Fruit fly (Drosophila melanogaster) whole organism, embryonic: ENCODE results near the gene synr.

Experiments
- CG11398 ChIP-seq: fragments of 200-800 bp; sonication (Bioruptor generic); optimal IDR thresholded peaks from 2 replicates; lab custom pipeline; 2016; ENCODE audit warnings: missing biosample characterization, missing genetic modification characterization
- CG12104 ChIP-seq: fragments of 200-800 bp; sonication (Bioruptor generic); optimal IDR thresholded peaks from 3 replicates; lab custom pipeline; 2016; ENCODE audit warnings: missing biosample characterization, missing genetic modification characterization
- CG12659 ChIP-seq: fragments of 200-800 bp; sonication (Bioruptor generic); optimal IDR thresholded peaks from 3 replicates; lab custom pipeline; 2017; ENCODE audit warnings: mild to moderate bottlenecking, missing biosample characterization, missing genetic modification reagents, missing genetic modification characterization
- CG14050 ChIP-seq: fragments of 200-800 bp; sonication (Bioruptor generic); IDR thresholded peaks from 3 replicates; pipeline ENCODE4 v1.3.6; 2022; ENCODE audit warnings: missing biosample characterization, missing genetic modification characterization
- CG15269 ChIP-seq: fragments of 200-800 bp; sonication (Bioruptor generic); optimal IDR thresholded peaks from 2 replicates; lab custom pipeline; 2018; ENCODE audit warnings: missing biosample characterization, mild to moderate bottlenecking, missing genetic modification characterization, moderate library complexity
- CG16779 ChIP-seq: fragments of 200-800 bp; sonication (Bioruptor generic); IDR thresholded peaks from 2 replicates; pipeline ENCODE4 v1.3.6; 2022; ENCODE audit warnings: missing biosample characterization, missing genetic modification characterization
- CG18011 ChIP-seq: fragments of 200-800 bp; sonication (Bioruptor generic); optimal IDR thresholded peaks from 2 replicates; lab custom pipeline; 2017; ENCODE audit warnings: missing biosample characterization, missing genetic modification characterization, mild to moderate bottlenecking, moderate library complexity, missing genotype
- CG3281 ChIP-seq: fragments of 200-800 bp; sonication (Bioruptor generic); optimal IDR thresholded peaks from 3 replicates; lab custom pipeline; 2017; ENCODE audit warnings: missing biosample characterization, mild to moderate bottlenecking, missing genetic modification characterization
- CG4360 ChIP-seq: fragments of 200-800 bp; sonication (Bioruptor generic); IDR thresholded peaks from 2 replicates; pipeline ENCODE4 v1.3.6; 2022; ENCODE audit warnings: missing biosample characterization, missing genetic modification characterization
- CG43689 ChIP-seq: fragments of 200-800 bp; sonication (Bioruptor generic); IDR thresholded peaks from 2 replicates; pipeline ENCODE4 v1.3.6; 2022; ENCODE audit warnings: missing biosample characterization, missing genetic modification characterization
- CG4730 ChIP-seq: fragments of 200-800 bp; sonication (Bioruptor generic); IDR thresholded peaks from 2 replicates; pipeline ENCODE4 v1.3.6; 2022; ENCODE audit warnings: missing biosample characterization, missing genetic modification characterization
- CG4820 ChIP-seq: fragments of 200-800 bp; sonication (Bioruptor generic); optimal IDR thresholded peaks from 3 replicates; lab custom pipeline; 2016; ENCODE audit warnings: missing biosample characterization, missing genetic modification characterization
- CG5953 ChIP-seq: fragments of 200-800 bp; sonication (Bioruptor generic); IDR thresholded peaks from 2 replicates; pipeline ENCODE4 v1.3.6; 2022; ENCODE audit warnings: missing biosample characterization, missing genetic modification characterization
- CG6175 ChIP-seq: fragments of 200-800 bp; sonication (Bioruptor generic); IDR thresholded peaks from 3 replicates; pipeline ENCODE4 v1.3.6; 2022; ENCODE audit warnings: missing biosample characterization, missing genetic modification characterization
- CG9727 ChIP-seq: fragments of 200-800 bp; sonication (Bioruptor generic); optimal IDR thresholded peaks from 3 replicates; lab custom pipeline; 2017; ENCODE audit warnings: missing biosample characterization, mild to moderate bottlenecking, missing genetic modification characterization
- CG9817 ChIP-seq: fragments of 200-800 bp; sonication (Bioruptor generic); optimal IDR thresholded peaks from 2 replicates; lab custom pipeline; 2018; ENCODE audit warnings: missing biosample characterization, mild to moderate bottlenecking, missing genetic modification characterization, moderate library complexity
- Dad ChIP-seq: fragments of 200-800 bp; sonication (Bioruptor generic); optimal IDR thresholded peaks from 3 replicates; lab custom pipeline; 2016; ENCODE audit warnings: missing biosample characterization, missing genetic modification characterization
- Deaf1 ChIP-seq: fragments of 200-800 bp; optimal IDR thresholded peaks from 3 replicates; lab custom pipeline; 2019; ENCODE audit warnings: missing biosample characterization, mild to moderate bottlenecking, missing genetic modification characterization, moderate library complexity
- Drgx ChIP-seq: fragments of 200-800 bp; sonication (Bioruptor generic); IDR thresholded peaks from 2 replicates; pipeline ENCODE4 v1.3.6; 2022; ENCODE audit warnings: missing biosample characterization, missing genetic modification characterization
- Ets65A ChIP-seq: fragments of 200-800 bp; sonication (Bioruptor generic); peaks from one replicate; lab custom pipeline; 2016; ENCODE audit warnings: missing biosample characterization, missing genetic modification characterization
- Gug ChIP-seq: fragments of 200-800 bp; sonication (Bioruptor generic); IDR thresholded peaks from 4 replicates; pipeline ENCODE4 v1.3.6; 2022; ENCODE audit warnings: missing biosample characterization, missing genetic modification characterization
- HHEX ChIP-seq: fragments of 200-800 bp; sonication (Bioruptor generic); optimal IDR thresholded peaks from 3 replicates; lab custom pipeline; 2017; ENCODE audit warnings: missing biosample characterization, mild to moderate bottlenecking, missing genetic modification characterization, missing genetic modification reagents
- Hand ChIP-seq: fragments of 200-800 bp; sonication (Bioruptor generic); optimal IDR thresholded peaks from 2 replicates; lab custom pipeline; 2017; ENCODE audit warnings: mild to moderate bottlenecking, missing biosample characterization, missing genetic modification reagents, missing genetic modification characterization
- MBD-R2 ChIP-seq: fragments of 200-800 bp; sonication (Bioruptor generic); IDR thresholded peaks from 2 replicates; pipeline ENCODE4 v1.3.6; 2022; ENCODE audit warnings: missing biosample characterization, missing genetic modification characterization
- MESR4 ChIP-seq: fragments of 200-800 bp; sonication (Bioruptor generic); optimal IDR thresholded peaks from 2 replicates; lab custom pipeline; 2018; ENCODE audit warnings: missing biosample characterization, mild to moderate bottlenecking, missing genetic modification characterization, moderate library complexity
- Mrtf ChIP-seq: fragments of 200-800 bp; sonication (Bioruptor generic); IDR thresholded peaks from 3 replicates; pipeline ENCODE4 v1.3.6; 2022; ENCODE audit warnings: missing biosample characterization, missing genetic modification characterization
- Oaz ChIP-seq: fragments of 200-800 bp; sonication (Bioruptor generic); IDR thresholded peaks from 2 replicates; pipeline ENCODE4 v1.3.6; 2022; ENCODE audit warnings: missing biosample characterization, missing genetic modification characterization
- Oli ChIP-seq: fragments of 200-800 bp; sonication (Bioruptor generic); optimal IDR thresholded peaks from 2 replicates; lab custom pipeline; 2018; ENCODE audit warnings: missing biosample characterization, mild to moderate bottlenecking, missing genetic modification characterization, moderate library complexity
- Optix ChIP-seq: fragments of 200-800 bp; sonication (Bioruptor generic); IDR thresholded peaks from 3 replicates; pipeline ENCODE4 v1.3.6; 2022; ENCODE audit warnings: missing biosample characterization, missing genetic modification characterization
- Stat92E ChIP-seq, 3 experiments: fragments of >200 bp in 2 of 3; fragments of 200-800 bp in 1 of 3; sonication (Bioruptor generic) in 1 of 3; optimal IDR thresholded peaks; 2 replicates each; lab custom pipeline; 2017 to 2019; ENCODE audit warnings: missing biosample characterization in 3 of 3, missing genetic modification characterization in 3 of 3, mild to moderate bottlenecking in 1 of 3, moderate library complexity in 1 of 3
- TFAM ChIP-seq: fragments of 200-800 bp; sonication (Bioruptor generic); optimal IDR thresholded peaks from 2 replicates; lab custom pipeline; 2017; ENCODE audit warnings: missing biosample characterization, missing genetic modification characterization, inconsistent platforms
- Xbp1 ChIP-seq: fragments of 200-800 bp; sonication (Bioruptor generic); optimal IDR thresholded peaks from 3 replicates; lab custom pipeline; 2016; ENCODE audit warnings: missing biosample characterization, mild to moderate bottlenecking, missing genetic modification characterization
- amos ChIP-seq: fragments of 200-800 bp; sonication (Bioruptor generic); IDR thresholded peaks from 2 replicates; pipeline ENCODE4 v1.3.6; 2022; ENCODE audit warnings: missing biosample characterization, missing genetic modification characterization; ENCODE audit not compliant: partially characterized antibody
- aop ChIP-seq: fragments of 200-800 bp; sonication (Bioruptor generic); IDR thresholded peaks from 2 replicates; pipeline ENCODE4 v1.3.6; 2022; ENCODE audit warnings: missing biosample characterization, missing genetic modification characterization
- bbx ChIP-seq: fragments of 200-800 bp; sonication (Bioruptor generic); IDR thresholded peaks from 2 replicates; pipeline ENCODE4 v1.3.6; 2022; ENCODE audit warnings: missing biosample characterization, missing genetic modification characterization; ENCODE audit not compliant: partially characterized antibody
- crol ChIP-seq: fragments of 200-800 bp; sonication (Bioruptor generic); IDR thresholded peaks from 2 replicates; pipeline ENCODE4 v1.3.6; 2022; ENCODE audit warnings: missing biosample characterization, missing genetic modification characterization
- dmrt99B ChIP-seq: fragments of 200-800 bp; sonication (Bioruptor generic); optimal IDR thresholded peaks from 2 replicates; lab custom pipeline; 2018; ENCODE audit warnings: missing biosample characterization, mild to moderate bottlenecking, missing genetic modification characterization, moderate library complexity
- emc ChIP-seq: fragments of 200-800 bp; sonication (Bioruptor generic); optimal IDR thresholded peaks from 2 replicates; lab custom pipeline; 2016; ENCODE audit warnings: missing biosample characterization, missing genetic modification characterization
- en ChIP-seq: fragments of 200-800 bp; sonication (Bioruptor generic); optimal IDR thresholded peaks from 2 replicates; lab custom pipeline; 2016; ENCODE audit warnings: missing biosample characterization, missing genetic modification characterization
- eve ChIP-seq, 2 experiments: fragments of >200 bp; optimal IDR thresholded peaks; 2 replicates each; lab custom pipeline; 2017; ENCODE audit warnings: missing biosample characterization in 2 of 2, missing genetic modification characterization in 2 of 2
- fru ChIP-seq: fragments of >200 bp; optimal IDR thresholded peaks from 2 replicates; lab custom pipeline; 2017
- grn ChIP-seq: fragments of 200-800 bp; sonication (Bioruptor generic); optimal IDR thresholded peaks from 3 replicates; lab custom pipeline; 2017; ENCODE audit warnings: missing biosample characterization, missing genetic modification characterization
- gt ChIP-seq: fragments of 200-800 bp; sonication (Bioruptor generic); IDR thresholded peaks from 2 replicates; pipeline ENCODE4 v1.3.6; 2022; ENCODE audit warnings: missing biosample characterization, missing genetic modification characterization
- hb ChIP-seq: fragments of 200-800 bp; sonication (Bioruptor generic); IDR thresholded peaks from 3 replicates; pipeline ENCODE4 v1.3.6; 2022; ENCODE audit warnings: missing biosample characterization, missing genetic modification characterization; ENCODE audit not compliant: partially characterized antibody
- lbe ChIP-seq: fragments of 200-800 bp; sonication (Bioruptor generic); optimal IDR thresholded peaks from 2 replicates; lab custom pipeline; 2016; ENCODE audit warnings: missing biosample characterization, mild to moderate bottlenecking, missing genetic modification characterization
- maf-S ChIP-seq: fragments of 200-800 bp; sonication (Bioruptor generic); optimal IDR thresholded peaks from 2 replicates; lab custom pipeline; 2016; ENCODE audit warnings: missing biosample characterization, missing genetic modification characterization
- pzg ChIP-seq: fragments of 200-800 bp; sonication (Bioruptor generic); optimal IDR thresholded peaks from 3 replicates; lab custom pipeline; 2018; ENCODE audit warnings: missing biosample characterization, mild to moderate bottlenecking, missing genetic modification characterization, moderate library complexity
- sqz ChIP-seq: fragments of 200-800 bp; sonication (Bioruptor generic); optimal IDR thresholded peaks from 3 replicates; lab custom pipeline; 2018; ENCODE audit warnings: missing biosample characterization, mild to moderate bottlenecking, missing genetic modification characterization
- sug ChIP-seq: fragments of 200-800 bp; optimal IDR thresholded peaks from 2 replicates; lab custom pipeline; 2019; ENCODE audit warnings: missing biosample characterization, mild to moderate bottlenecking, missing genetic modification characterization, moderate library complexity
- tll ChIP-seq, 2 experiments: fragments of 200-800 bp in 1 of 2; fragments of >200 bp in 1 of 2; sonication (Bioruptor generic) in 1 of 2; optimal IDR thresholded peaks; 2 replicates each; lab custom pipeline; 2017 to 2019; ENCODE audit warnings: missing biosample characterization in 2 of 2, missing genetic modification characterization in 2 of 2, mild to moderate bottlenecking in 1 of 2, moderate library complexity in 1 of 2

Gene synr

dm6 chr2L:4976988-4977551, 34.5 kb downstream of the synr start, which contains the start of the genes Gmd and CG3792 (continued):
- TF ChIP-seq HHEX (GFP tag; lab: Kevin White, UChicago) (peak; percentile 94), Oli (tag; lab: Kevin White, UChicago) (peak; percentile 94), CG9817 (tag; lab: Kevin White, UChicago) (peak; percentile 92), Optix (peak; percentile 81), CG43689 (GFP tag; lab: Robert Waterston, UW) (peak; percentile 87), pzg (GFP tag; lab: Kevin White, UChicago) (peak; percentile 57), CG4360 (GFP tag; lab: Robert Waterston, UW) (peak; percentile 70), hb (GFP tag; lab: Robert Waterston, UW) (peak; percentile 88), CG6175 (GFP tag; lab: Robert Waterston, UW) (peak; percentile 88), CG16779 (GFP tag; lab: Robert Waterston, UW) (peak; percentile 89), CG12104 (GFP tag; lab: Kevin White, UChicago) (peak; percentile 93), CG4730 (GFP tag; lab: Robert Waterston, UW) (peak; percentile 95), gt (GFP tag; lab: Robert Waterston, UW) (peak; percentile 87), aop (no peak; the same call in 1 of the 2 replicates), CG9727 (GFP tag; lab: Kevin White, UChicago) (peak; percentile 96), Stat92E (GFP tag; optimal IDR thresholded peaks at IDR 0.05; lab: Kevin White, UChicago) (peak in 1 of 3 experiments; percentile 82), Drgx (peak; percentile 95), crol (peak; percentile 62), lbe (GFP tag; lab: Kevin White, UChicago) (peak; percentile 91), Ets65A (peak; percentile 99), CG18011 (peak; percentile 84), en (GFP tag; lab: Kevin White, UChicago) (peak; percentile 89), CG14050 (peak; percentile 93), TFAM (peak; percentile 69), grn (GFP tag; lab: Kevin White, UChicago) (peak; percentile 59), maf-S (GFP tag; lab: Kevin White, UChicago) (peak; percentile 95), MESR4 (peak; percentile 12), CG11398 (GFP tag; lab: Kevin White, UChicago) (peak; percentile 88), emc (GFP tag; lab: Kevin White, UChicago) (peak; percentile 81), Dad (peak; percentile 94), Xbp1 (peak; percentile 97), Gug (GFP tag; lab: Robert Waterston, UW) (peak; percentile 94), CG15269 (no peak), Hand (GFP tag; lab: Kevin White, UChicago) (peak; percentile 68), Oaz (peak; percentile 89), Mrtf (GFP tag; lab: Robert Waterston, UW) (peak; percentile 92), Deaf1 (tag; lab: Kevin White, UChicago) (no peak), fru (lab: Kevin White, UChicago) (no peak), eve (GFP tag; optimal IDR thresholded peaks at IDR 0.05; lab: Kevin White, UChicago) (peak in 1 of 2 experiments; percentile 67), bbx (GFP tag; lab: Robert Waterston, UW) (peak; percentile 81), CG4820 (GFP tag; lab: Kevin White, UChicago) (peak; percentile 95), CG5953 (peak; percentile 93), dmrt99B (tag; lab: Kevin White, UChicago) (no peak), CG3281 (GFP tag; lab: Kevin White, UChicago) (peak; percentile 95), sqz (GFP tag; lab: Kevin White, UChicago) (peak; percentile 91), sug (tag; lab: Kevin White, UChicago) (peak; percentile 93), MBD-R2 (GFP tag; lab: Robert Waterston, UW) (peak; percentile 97), tll (GFP tag; optimal IDR thresholded peaks at IDR 0.05; lab: Kevin White, UChicago) (peak; percentile 14 to 44), amos (GFP tag; lab: Robert Waterston, UW) (peak; percentile 76), CG12659 (GFP tag; lab: Kevin White, UChicago) (peak; percentile 97)
